Fruit fly (Drosophila melanogaster) Kc167 (cell line): ENCODE results near the gene CG15282.
"Not testable (repeated sequence)": the region's sequence is repeated elsewhere in the genome, so short reads cannot be mapped to it uniquely, and the experiment has no call there.

Experiments
- Sin3A ChIP-seq: fragments of >200 bp; optimal IDR thresholded peaks from 2 replicates; lab custom pipeline; 2018; ENCODE audit warnings: missing external identifiers
- h ChIP-seq: fragments of >200 bp; optimal IDR thresholded peaks from 3 replicates; lab custom pipeline; 2018; ENCODE audit warnings: missing external identifiers
- insv ChIP-seq: fragments of >200 bp; optimal IDR thresholded peaks from 3 replicates; lab custom pipeline; 2018; ENCODE audit warnings: missing external identifiers
- psq ChIP-seq: fragments of >200 bp; optimal IDR thresholded peaks from 2 replicates; lab custom pipeline; 2017; ENCODE audit warnings: missing external identifiers

DNA sequence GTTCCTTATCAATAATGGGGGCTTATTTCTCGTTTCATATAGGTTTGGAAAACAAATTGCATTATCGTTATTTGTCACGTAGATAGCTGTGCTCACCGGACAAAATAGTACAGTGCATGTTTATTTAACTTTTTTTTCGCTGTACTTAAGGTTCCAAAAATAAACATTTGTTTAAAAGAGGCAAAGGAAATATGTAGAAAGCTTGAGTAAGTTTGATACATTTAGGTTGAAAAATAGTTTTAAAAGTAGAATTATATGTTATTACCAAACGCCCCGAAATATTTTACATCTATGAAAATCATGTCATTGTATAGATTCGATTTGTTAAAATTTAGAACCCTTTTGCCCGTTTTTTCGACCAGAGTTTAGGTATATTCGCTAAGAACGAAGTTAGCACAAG, 27.3 kb downstream of the CG15282 start, which contains the start of gene CG42585:
- TF ChIP-seq h (lab: Kevin White, UChicago); insv; Sin3A (lab: Kevin White, UChicago); psq (lab: Kevin White, UChicago): not testable (repeated sequence)
